Worm (Caenorhabditis elegans): Measurements from ENCODE around the gene atx-2.
A peak's percentile ranks its signal among the peaks of the same experiment; 100 is the strongest.

The atx-2 gene

ce11 chrIII:10415822-10416221 is 45.4 kb upstream of the atx-2 start, which contains the start of gene ymel-1 (continued):
- no peak for TF ChIP-seq zip-11 (GFP tag; IDR thresholded peaks at IDR 0.05)
- TF ChIP-seq mxl-3 (GFP tag; optimal IDR thresholded peaks at IDR 0.05): no peak
- TF ChIP-seq hlh-11 (tag; optimal IDR thresholded peaks at IDR 0.05): peak; percentile 47
- no peak for TF ChIP-seq egl-27 (tag; optimal IDR thresholded peaks at IDR 0.05)
- no peak for TF ChIP-seq nhr-11 (tag; optimal IDR thresholded peaks at IDR 0.05)
- TF ChIP-seq nhr-25 (tag; optimal IDR thresholded peaks at IDR 0.05; ENCODE audit: borderline replicate concordance, insufficient read depth): no peak
- TF ChIP-seq madf-9 (GFP tag; conservative IDR thresholded peaks at IDR 0.05): no peak
- peak; percentile 9 for TF ChIP-seq gei-8 (GFP tag; optimal IDR thresholded peaks at IDR 0.05)
- TF ChIP-seq aly-2 (tag; optimal IDR thresholded peaks at IDR 0.05): no peak
- no peak for TF ChIP-seq hmg-1.1 (GFP tag; IDR thresholded peaks at IDR 0.05)
- TF ChIP-seq zfp-2 (tag; optimal IDR thresholded peaks at IDR 0.05): no peak
- no peak for TF ChIP-seq nhr-10 (tag; optimal IDR thresholded peaks at IDR 0.05)
- TF ChIP-seq daf-19 (GFP tag; conservative IDR thresholded peaks at IDR 0.05): no peak; the same call in 1 of the 2 replicates
- no peak for TF ChIP-seq jun-1 (tag; optimal IDR thresholded peaks at IDR 0.05)
- peak; percentile 67 for TF ChIP-seq mes-2 (tag; optimal IDR thresholded peaks at IDR 0.05; ENCODE audit: poor library complexity, severe bottlenecking)
- no peak for TF ChIP-seq lin-39 (tag; optimal IDR thresholded peaks at IDR 0.05)
- no peak for TF ChIP-seq nhr-111 (GFP tag; optimal IDR thresholded peaks at IDR 0.05)
- TF ChIP-seq Y5F2A.4 (GFP tag; optimal IDR thresholded peaks at IDR 0.05): no peak
- no peak for TF ChIP-seq madf-5 (GFP tag; IDR thresholded peaks at IDR 0.05)
- TF ChIP-seq cey-2 (tag; optimal IDR thresholded peaks at IDR 0.05; ENCODE audit: borderline replicate concordance, insufficient read depth): no peak
- no peak for TF ChIP-seq tra-1 (GFP tag; IDR thresholded peaks at IDR 0.05)
- TF ChIP-seq aha-1 (tag): peak; percentile 88
- TF ChIP-seq T26A8.4 (GFP tag; IDR thresholded peaks at IDR 0.05): no peak; the same call in 1 of the 2 replicates
- TF ChIP-seq ZK546.5 (tag; optimal IDR thresholded peaks at IDR 0.05): no peak
- TF ChIP-seq ceh-44 (GFP tag; IDR thresholded peaks at IDR 0.05): no peak
- no peak for TF ChIP-seq tag-97 (GFP tag; IDR thresholded peaks at IDR 0.05)
- no peak for TF ChIP-seq mxl-2 (GFP tag; conservative IDR thresholded peaks at IDR 0.05)
- peak; percentile 27 to 61 for TF ChIP-seq mdl-1 (tag; optimal IDR thresholded peaks at IDR 0.05)
- no peak for TF ChIP-seq set-16 (GFP tag; IDR thresholded peaks at IDR 0.05)
- peak in 1 of 2 experiments; percentile 52 for TF ChIP-seq hif-1 (tag; optimal IDR thresholded peaks at IDR 0.05)
- no peak for TF ChIP-seq dmd-9 (GFP tag; IDR thresholded peaks at IDR 0.05)
- TF ChIP-seq unc-130 (GFP tag; optimal IDR thresholded peaks at IDR 0.05): no peak
- TF ChIP-seq daf-12 (tag; optimal IDR thresholded peaks at IDR 0.05): no peak
- TF ChIP-seq Y48G9A.11 (GFP tag; IDR thresholded peaks at IDR 0.05): no peak
- no peak for TF ChIP-seq nhr-237 (tag; optimal IDR thresholded peaks at IDR 0.05)
- peak; percentile 6 for TF ChIP-seq dpl-1 (GFP tag; optimal IDR thresholded peaks at IDR 0.05)
- TF ChIP-seq F10B5.3 (tag; optimal IDR thresholded peaks at IDR 0.05): no peak
- no peak for TF ChIP-seq zfp-3 (GFP tag; conservative IDR thresholded peaks at IDR 0.05)
- no peak for TF ChIP-seq Y105C5A.15 (GFP tag; IDR thresholded peaks at IDR 0.05)
- peak; percentile 61 for TF ChIP-seq ama-1 (optimal IDR thresholded peaks at IDR 0.05)
- peak; percentile 48; the same call in 1 of the 2 replicates for TF ChIP-seq lin-1 (GFP tag; IDR thresholded peaks at IDR 0.05)
- no peak for TF ChIP-seq ceh-32 (tag; optimal IDR thresholded peaks at IDR 0.05; ENCODE audit: poor library complexity)
- no peak for TF ChIP-seq nhr-6 (tag; optimal IDR thresholded peaks at IDR 0.05)
- no peak for TF ChIP-seq F49E8.2 (tag; optimal IDR thresholded peaks at IDR 0.05; ENCODE audit: borderline replicate concordance)
- TF ChIP-seq daf-8 (GFP tag; IDR thresholded peaks at IDR 0.05): no peak
